Worm (Caenorhabditis elegans): ENCODE data around the gene cest-5.1.
"Not testable (repeated sequence)": the region's sequence is repeated elsewhere in the genome, so short reads cannot be mapped to it uniquely, and the experiment has no call there.

cest-5.1 gene

DNA sequence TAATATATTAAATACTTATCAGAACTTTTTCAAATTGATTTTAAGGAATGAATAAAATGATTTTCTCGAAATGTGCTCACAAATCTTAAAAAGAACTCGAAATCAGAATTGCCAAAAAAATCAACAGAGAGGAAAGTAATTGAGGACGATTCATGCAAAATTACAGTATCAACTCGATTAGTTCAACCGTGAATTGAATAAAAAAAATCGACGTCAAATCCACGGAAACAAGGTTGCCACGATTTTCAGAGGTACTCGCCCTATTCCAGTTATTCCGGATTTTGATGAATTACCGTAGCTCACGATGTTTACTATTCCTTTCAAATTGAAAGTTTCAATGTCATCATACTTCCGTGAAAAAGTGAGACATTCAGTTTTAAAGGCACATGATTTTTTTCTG lies 29.2 kb downstream of the cest-5.1 start, which contains the start of gene F15B10.3 (continued):
- no peak for TF ChIP-seq B0035.1 (tag; optimal IDR thresholded peaks at IDR 0.05)

DNA sequence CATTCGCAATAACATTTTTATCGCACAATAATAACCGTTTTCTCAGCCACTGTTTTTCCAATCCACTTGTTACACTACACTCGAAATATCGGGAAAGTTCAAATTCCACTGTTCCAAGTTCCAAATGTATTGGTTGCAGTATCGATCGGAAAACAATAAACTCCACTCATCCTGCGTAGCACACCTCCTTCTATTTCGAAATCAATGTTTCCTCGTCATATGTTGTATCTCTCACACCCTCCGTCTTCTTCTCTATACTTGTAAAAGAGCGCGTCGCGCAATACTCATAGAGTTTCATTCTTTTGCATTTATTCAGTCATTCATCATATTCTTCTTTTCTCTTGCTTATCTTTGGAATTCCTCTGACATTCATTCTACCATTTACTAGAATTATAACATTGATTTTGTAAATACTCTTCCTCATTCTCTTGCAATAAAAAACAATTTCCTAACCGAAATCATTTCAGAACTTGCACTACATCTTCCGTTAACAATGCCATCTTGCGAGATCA lies 30.3 kb downstream of the cest-5.1 start, which contains the start of gene sup-36:
Gene sup-36 (plus strand): TSS at position 462 of the 512 bp plus-strand sequence.
- no peak for TF ChIP-seq snpc-1.1 (tag; optimal IDR thresholded peaks at IDR 0.05; ENCODE audit: insufficient read depth)
- peak; percentile 46 for TF ChIP-seq attf-5 (GFP tag; optimal IDR thresholded peaks at IDR 0.05)
- peak; percentile 31 for TF ChIP-seq nhr-80 (tag; optimal IDR thresholded peaks at IDR 0.05)
- no peak for TF ChIP-seq F52B5.7 (tag; optimal IDR thresholded peaks at IDR 0.05)
- peak; percentile 84 for TF ChIP-seq cebp-1 (GFP tag; IDR thresholded peaks at IDR 0.05)
- TF ChIP-seq cebp-1 (tag; optimal IDR thresholded peaks at IDR 0.05) = peak; percentile 90
- TF ChIP-seq madf-6 (GFP tag; IDR thresholded peaks at IDR 0.05) = no peak

DNA sequence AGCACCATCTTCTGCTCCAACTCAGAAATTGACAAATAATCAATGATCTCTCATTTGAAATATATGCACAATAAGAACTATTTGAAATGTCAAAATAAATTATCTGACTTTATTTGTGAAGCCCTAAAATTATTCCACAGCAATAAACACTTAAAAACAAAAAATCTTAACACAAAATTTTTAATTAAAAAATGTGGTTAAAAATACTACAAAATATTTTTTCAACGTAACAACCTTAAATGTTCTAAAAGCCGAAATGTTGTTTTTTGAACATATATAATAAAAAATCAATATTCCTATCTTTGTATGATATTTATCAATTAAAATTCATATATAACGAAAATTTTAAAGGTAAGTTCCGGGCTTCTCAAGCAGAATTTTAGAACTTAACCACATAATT lies 32.1 kb downstream of the cest-5.1 start, which contains the start of gene F38A5.8:
Gene F38A5.8 (plus strand): TSS at position 301 of the 400 bp plus-strand sequence.
- TF ChIP-seq F37B4.10 (GFP tag; IDR thresholded peaks at IDR 0.05) = no peak
- no peak for TF ChIP-seq ccch-3 (GFP tag; optimal IDR thresholded peaks at IDR 0.05)
- TF ChIP-seq F57C9.4 (tag; optimal IDR thresholded peaks at IDR 0.05) = no peak
- TF ChIP-seq mel-28 (tag; optimal IDR thresholded peaks at IDR 0.05; ENCODE audit: borderline replicate concordance) = no peak
- no peak for TF ChIP-seq lsy-27 (tag; optimal IDR thresholded peaks at IDR 0.05; ENCODE audit: borderline replicate concordance, insufficient read depth)
- no peak for TF ChIP-seq mxl-1 (tag; optimal IDR thresholded peaks at IDR 0.05)
- TF ChIP-seq let-607 (tag; optimal IDR thresholded peaks at IDR 0.05) = no peak
- no peak for TF ChIP-seq madf-3 (GFP tag; IDR thresholded peaks at IDR 0.05)
- no peak for TF ChIP-seq ztf-26 (tag; optimal IDR thresholded peaks at IDR 0.05)
- TF ChIP-seq hlh-12 (tag; optimal IDR thresholded peaks at IDR 0.05) = no peak
- TF ChIP-seq lag-1 (GFP tag; IDR thresholded peaks at IDR 0.05) = no peak
- TF ChIP-seq ZK185.1 (tag; optimal IDR thresholded peaks at IDR 0.05; ENCODE audit: poor library complexity, severe bottlenecking) = no peak
- TF ChIP-seq rec-8 (tag; optimal IDR thresholded peaks at IDR 0.05) = no peak
- TF ChIP-seq zim-3 (tag; optimal IDR thresholded peaks at IDR 0.05) = no peak
- TF ChIP-seq ztf-18 (tag; optimal IDR thresholded peaks at IDR 0.05) = no peak
- TF ChIP-seq ama-1 (optimal IDR thresholded peaks at IDR 0.05) = no peak
- TF ChIP-seq ama-1 (GFP tag; optimal IDR thresholded peaks at IDR 0.05) = no peak
- no peak for TF ChIP-seq aptf-2 (GFP tag; conservative IDR thresholded peaks at IDR 0.05)
- TF ChIP-seq attf-6 (GFP tag; IDR thresholded peaks at IDR 0.05) = no peak
- TF ChIP-seq somi-1 (GFP tag; optimal IDR thresholded peaks at IDR 0.05) = no peak
- no peak for TF ChIP-seq T26A5.8 (tag; optimal IDR thresholded peaks at IDR 0.05)

DNA sequence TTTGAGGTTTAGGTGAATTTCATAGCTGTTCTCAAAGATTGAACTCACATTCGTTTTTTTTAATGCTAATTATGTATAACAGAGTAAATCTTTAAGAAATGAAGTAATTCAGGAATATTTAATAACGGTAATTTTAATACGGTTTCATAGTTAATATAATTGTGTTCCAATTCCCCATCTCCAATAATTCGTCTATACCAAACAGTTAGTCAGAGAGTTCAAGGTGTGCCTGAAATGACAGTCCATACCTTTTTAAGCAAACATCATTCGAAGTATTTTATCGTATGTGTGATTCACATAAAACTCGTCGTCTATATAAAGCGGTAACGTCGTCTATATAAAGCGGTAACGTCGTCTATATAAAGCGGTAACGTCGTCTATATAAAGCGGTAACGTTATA lies 32.8 kb downstream of the cest-5.1 start, which contains the start of gene nspb-5:
Gene nspb-5 (plus strand): TSS at position 301 of the 400 bp plus-strand sequence.
- TF ChIP-seq madf-3 (GFP tag; IDR thresholded peaks at IDR 0.05); F57C9.4 (tag; optimal IDR thresholded peaks at IDR 0.05); cebp-2 (GFP tag; IDR thresholded peaks at IDR 0.05): not testable (repeated sequence)

DNA sequence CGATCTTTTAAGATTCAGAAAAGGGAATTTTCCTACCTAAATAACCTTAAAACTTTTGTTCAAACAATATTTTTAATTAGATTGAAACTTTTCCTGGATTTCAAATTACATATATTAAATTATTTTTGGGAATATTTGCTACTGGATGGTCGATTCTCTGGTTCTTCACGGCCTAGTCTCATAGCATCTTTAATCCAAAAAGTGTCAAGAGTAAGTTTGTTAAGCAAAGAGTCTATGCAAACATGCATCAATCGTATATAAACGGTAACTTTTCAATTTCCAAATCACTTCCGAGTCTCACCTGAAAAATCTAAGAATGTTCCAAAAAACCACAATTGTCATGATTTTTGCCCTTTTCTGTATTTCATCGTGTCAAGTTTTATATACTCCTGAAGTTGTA lies 33.6 kb downstream of the cest-5.1 start, which contains the start of gene nspb-4:
Gene nspb-4 (plus strand): TSS at position 301 of the 400 bp plus-strand sequence.
- not testable (repeated sequence) for TF ChIP-seq unc-130 (GFP tag; optimal IDR thresholded peaks at IDR 0.05); madf-3 (GFP tag; IDR thresholded peaks at IDR 0.05); nfyb-1 (GFP tag; IDR thresholded peaks at IDR 0.05)
